Worm (Caenorhabditis elegans) whole organism, L4 larva: ENCODE results near the gene apa-2.

Experiments used
- F26F4.8 ChIP-seq: fragments of 200-800 bp; sonication (Bioruptor generic); conservative IDR thresholded peaks from 2 replicates; pipeline ENCODE4 v1.3.6; 2022; ENCODE audit warnings: missing genetic modification characterization, missing compliant biosample characterization
- F49E8.2 ChIP-seq: sonication (generic microtip); optimal IDR thresholded peaks from 2 replicates; lab custom pipeline; 2016; ENCODE audit warnings: missing compliant biosample characterization, mild to moderate bottlenecking, missing genetic modification characterization, borderline replicate concordance
- T20F7.1 ChIP-seq: fragments of 200-800 bp; sonication (Bioruptor generic); optimal IDR thresholded peaks from 2 replicates; lab custom pipeline; 2018; ENCODE audit warnings: mild to moderate bottlenecking, missing genetic modification characterization, missing compliant biosample characterization
- T26A8.4 ChIP-seq: fragments of 200-800 bp; sonication (Bioruptor generic); IDR thresholded peaks from 2 replicates; pipeline ENCODE4 v1.3.6; 2022; ENCODE audit warnings: missing genetic modification characterization, missing compliant biosample characterization
- Y75B8A.6 ChIP-seq: fragments of 200-800 bp; sonication (Bioruptor generic); IDR thresholded peaks from 2 replicates; pipeline ENCODE4 v1.3.6; 2022; ENCODE audit warnings: missing genetic modification reagents, missing genetic modification characterization, missing compliant biosample characterization
- ZK337.2 ChIP-seq: fragments of 200-800 bp; sonication (Bioruptor generic); IDR thresholded peaks from 2 replicates; pipeline ENCODE4 v1.3.6; 2022; ENCODE audit warnings: missing genetic modification reagents, missing genetic modification characterization, missing compliant biosample characterization
- aha-1 ChIP-seq: fragments of 150-350 bp; peaks from one replicate; lab custom pipeline; 2014; ENCODE audit warnings: missing biosample characterization, missing genetic modification characterization
- aly-2 ChIP-seq: sonication (generic microtip); optimal IDR thresholded peaks from 2 replicates; lab custom pipeline; 2018; ENCODE audit warnings: missing biosample characterization, missing genetic modification characterization
- arid-1 ChIP-seq: fragments of 200-800 bp; sonication (Bioruptor generic); conservative IDR thresholded peaks from 2 replicates; pipeline ENCODE4 v1.3.6; 2022; ENCODE audit warnings: missing genetic modification reagents, missing genetic modification characterization, missing compliant biosample characterization
- attf-4 ChIP-seq: sonication (generic microtip); optimal IDR thresholded peaks from 3 replicates; lab custom pipeline; 2017; ENCODE audit warnings: missing biosample characterization, missing genetic modification characterization
- ceh-44 ChIP-seq: fragments of 200-800 bp; sonication (Bioruptor generic); IDR thresholded peaks from 2 replicates; pipeline ENCODE4 v1.3.6; 2022; ENCODE audit warnings: missing genetic modification reagents, missing genetic modification characterization, missing compliant biosample characterization
- ceh-62 ChIP-seq: sonication (generic microtip); optimal IDR thresholded peaks from 2 replicates; lab custom pipeline; 2017; ENCODE audit warnings: missing biosample characterization, missing genetic modification characterization
- ces-1 ChIP-seq: fragments of 150-350 bp; sonication (generic microtip); optimal IDR thresholded peaks from 4 replicates; lab custom pipeline; 2014; ENCODE audit warnings: missing biosample characterization, missing genetic modification reagents, missing genetic modification characterization
- ctbp-1 ChIP-seq: fragments of 200-800 bp; sonication (Bioruptor generic); IDR thresholded peaks from 2 replicates; pipeline ENCODE4 v1.3.6; 2022; ENCODE audit warnings: missing genetic modification reagents, missing genetic modification characterization, missing compliant biosample characterization
- daf-12 ChIP-seq: fragments of 150-350 bp; optimal IDR thresholded peaks from 2 replicates; lab custom pipeline; 2014; ENCODE audit warnings: missing biosample characterization, missing genetic modification reagents, missing genetic modification characterization
- dmd-8 ChIP-seq: fragments of 200-800 bp; sonication (Bioruptor generic); IDR thresholded peaks from 2 replicates; pipeline ENCODE4 v1.3.6; 2022; ENCODE audit warnings: missing genetic modification characterization, missing compliant biosample characterization
- dpl-1 ChIP-seq: fragments of 150-350 bp; optimal IDR thresholded peaks from 2 replicates; lab custom pipeline; 2014; ENCODE audit warnings: missing biosample characterization, missing genetic modification reagents, missing genetic modification characterization
- fos-1 ChIP-seq: fragments of 150-350 bp; optimal IDR thresholded peaks from 2 replicates; lab custom pipeline; 2014; ENCODE audit warnings: missing biosample characterization, missing genetic modification characterization
- gei-8 ChIP-seq: fragments of 200-800 bp; sonication (Bioruptor generic); optimal IDR thresholded peaks from 2 replicates; lab custom pipeline; 2018; ENCODE audit warnings: mild to moderate bottlenecking, missing genetic modification characterization, missing compliant biosample characterization
- hlh-30 ChIP-seq: sonication (generic microtip); optimal IDR thresholded peaks from 2 replicates; lab custom pipeline; 2017; ENCODE audit warnings: antibody characterized with exemption, mild to moderate bottlenecking, missing genetic modification characterization, missing compliant biosample characterization; ENCODE audit not compliant: insufficient read depth
- lin-13 ChIP-seq: fragments of 150-350 bp; optimal IDR thresholded peaks from 2 replicates; lab custom pipeline; 2014; ENCODE audit warnings: missing biosample characterization, missing genetic modification reagents, missing genetic modification characterization
- lin-15B ChIP-seq: fragments of 150-350 bp; sonication (generic microtip); optimal IDR thresholded peaks from 3 replicates; lab custom pipeline; 2014; ENCODE audit warnings: missing biosample characterization, missing genetic modification characterization
- lin-29 ChIP-seq: fragments of 200-800 bp; sonication (Bioruptor generic); IDR thresholded peaks from 2 replicates; pipeline ENCODE4 v1.3.6; 2022; ENCODE audit warnings: missing genetic modification reagents, missing genetic modification characterization, missing compliant biosample characterization
- lin-39 ChIP-seq: fragments of 150-350 bp; optimal IDR thresholded peaks from 2 replicates; lab custom pipeline; 2014; ENCODE audit warnings: missing biosample characterization, missing genetic modification reagents, missing genetic modification characterization
- lir-3 ChIP-seq: sonication (generic microtip); optimal IDR thresholded peaks from 2 replicates; lab custom pipeline; 2016; ENCODE audit warnings: mild to moderate bottlenecking, missing genetic modification characterization, missing compliant biosample characterization
- madf-9 ChIP-seq: fragments of 200-800 bp; sonication (Bioruptor generic); conservative IDR thresholded peaks from 2 replicates; pipeline ENCODE4 v1.3.6; 2022; ENCODE audit warnings: missing genetic modification reagents, missing genetic modification characterization, missing compliant biosample characterization
- mdl-1 ChIP-seq, 2 experiments: fragments of 150-350 bp in 1 of 2; sonication (generic microtip) in 1 of 2; optimal IDR thresholded peaks; 2 replicates each; lab custom pipeline; 2014 to 2017; ENCODE audit warnings: missing biosample characterization in 2 of 2, missing genetic modification characterization in 2 of 2
- mdt-29 ChIP-seq: fragments of 200-800 bp; sonication (Bioruptor generic); IDR thresholded peaks from 2 replicates; pipeline ENCODE4 v1.3.6; 2022; ENCODE audit warnings: missing genetic modification reagents, missing genetic modification characterization, missing compliant biosample characterization
- mes-2 ChIP-seq: sonication (generic microtip); optimal IDR thresholded peaks from 2 replicates; lab custom pipeline; 2016; ENCODE audit warnings: missing genotype, mild to moderate bottlenecking, missing genetic modification characterization, missing compliant biosample characterization; ENCODE audit not compliant: poor library complexity, severe bottlenecking
- mxl-2 ChIP-seq: fragments of 200-800 bp; sonication (Bioruptor generic); conservative IDR thresholded peaks from 2 replicates; pipeline ENCODE4 v1.3.6; 2022; ENCODE audit warnings: missing genetic modification reagents, missing genetic modification characterization, missing compliant biosample characterization
- mxl-3 ChIP-seq: fragments of 200-800 bp; sonication (Bioruptor generic); optimal IDR thresholded peaks from 2 replicates; lab custom pipeline; 2018; ENCODE audit warnings: mild to moderate bottlenecking, missing genetic modification characterization, missing compliant biosample characterization
- nhr-111 ChIP-seq: fragments of 200-800 bp; sonication (Bioruptor generic); optimal IDR thresholded peaks from 2 replicates; lab custom pipeline; 2018; ENCODE audit warnings: mild to moderate bottlenecking, missing genetic modification characterization, missing compliant biosample characterization
- nhr-28 ChIP-seq: fragments of 150-350 bp; optimal IDR thresholded peaks from 2 replicates; lab custom pipeline; 2014; ENCODE audit warnings: missing biosample characterization, missing genetic modification characterization
- nhr-42 ChIP-seq: fragments of 200-800 bp; sonication (Bioruptor generic); IDR thresholded peaks from 2 replicates; pipeline ENCODE4 v1.3.6; 2022; ENCODE audit warnings: missing genetic modification characterization, missing compliant biosample characterization
- nhr-6 ChIP-seq: fragments of 150-350 bp; optimal IDR thresholded peaks from 2 replicates; lab custom pipeline; 2014; ENCODE audit warnings: missing biosample characterization, missing genetic modification characterization
- nhr-76 ChIP-seq: fragments of 150-350 bp; optimal IDR thresholded peaks from 2 replicates; lab custom pipeline; 2014; ENCODE audit warnings: missing biosample characterization, missing genetic modification characterization
- nhr-77 ChIP-seq: fragments of 150-350 bp; optimal IDR thresholded peaks from 2 replicates; lab custom pipeline; 2014; ENCODE audit warnings: missing biosample characterization, missing genetic modification characterization
- pha-4 ChIP-seq, 2 experiments: fragments of 150-350 bp in 1 of 2; fragments of 200-800 bp in 1 of 2; sonication (Bioruptor generic) in 1 of 2; IDR thresholded peaks in 1 of 2; optimal IDR thresholded peaks in 1 of 2; 2 replicates each; pipeline versions ENCODE4 v1.3.6 to Lab custom; 2014 to 2022; ENCODE audit warnings: missing genetic modification characterization in 2 of 2, missing genetic modification reagents in 2 of 2, missing biosample characterization in 1 of 2, missing compliant biosample characterization in 1 of 2
- pqm-1 ChIP-seq: sonication (generic microtip); optimal IDR thresholded peaks from 2 replicates; lab custom pipeline; 2017; ENCODE audit warnings: missing biosample characterization, missing genetic modification characterization
- rbr-2 ChIP-seq: sonication (generic microtip); optimal IDR thresholded peaks from 2 replicates; lab custom pipeline; 2016; ENCODE audit warnings: missing genotype, missing genetic modification characterization, missing compliant biosample characterization
- sdz-12 ChIP-seq: fragments of 200-800 bp; sonication (Bioruptor generic); optimal IDR thresholded peaks from 2 replicates; lab custom pipeline; 2018; ENCODE audit warnings: mild to moderate bottlenecking, missing genetic modification characterization, missing compliant biosample characterization
- snpc-1.2 ChIP-seq: fragments of 200-800 bp; sonication (Bioruptor generic); IDR thresholded peaks from 2 replicates; pipeline ENCODE4 v1.3.6; 2022; ENCODE audit warnings: missing genetic modification reagents, missing genetic modification characterization, missing compliant biosample characterization
- snpc-4 ChIP-seq: fragments of 150-350 bp; optimal IDR thresholded peaks from 2 replicates; lab custom pipeline; 2014; ENCODE audit warnings: missing biosample characterization, missing genetic modification characterization
- spr-3 ChIP-seq: fragments of 200-800 bp; sonication (Bioruptor generic); optimal IDR thresholded peaks from 2 replicates; lab custom pipeline; 2018; ENCODE audit warnings: mild to moderate bottlenecking, missing genetic modification characterization, missing compliant biosample characterization
- unc-130 ChIP-seq: sonication (generic microtip); optimal IDR thresholded peaks from 2 replicates; lab custom pipeline; 2016; ENCODE audit warnings: missing genetic modification reagents, missing genetic modification characterization, missing compliant biosample characterization
- unc-39 ChIP-seq: sonication (generic microtip); optimal IDR thresholded peaks from 2 replicates; lab custom pipeline; 2017; ENCODE audit warnings: missing biosample characterization, missing genetic modification characterization
- zag-1 ChIP-seq: fragments of 150-350 bp; optimal IDR thresholded peaks from 2 replicates; lab custom pipeline; 2014; ENCODE audit warnings: missing biosample characterization, missing genetic modification characterization
- zfp-2 ChIP-seq: sonication (generic microtip); optimal IDR thresholded peaks from 2 replicates; lab custom pipeline; 2016; ENCODE audit warnings: mild to moderate bottlenecking, missing genetic modification characterization, missing compliant biosample characterization
- zfp-3 ChIP-seq: fragments of 200-800 bp; sonication (Bioruptor generic); conservative IDR thresholded peaks from 2 replicates; pipeline ENCODE4 v1.3.6; 2022; ENCODE audit warnings: missing genetic modification reagents, missing genetic modification characterization, missing compliant biosample characterization
- zip-11 ChIP-seq: fragments of 200-800 bp; sonication (Bioruptor generic); IDR thresholded peaks from 2 replicates; pipeline ENCODE4 v1.3.6; 2022; ENCODE audit warnings: missing genetic modification characterization, missing compliant biosample characterization
- zip-2 ChIP-seq: fragments of 150-350 bp; optimal IDR thresholded peaks from 2 replicates; lab custom pipeline; 2014; ENCODE audit warnings: missing biosample characterization, missing genetic modification characterization
- ztf-11 ChIP-seq: fragments of 150-350 bp; optimal IDR thresholded peaks from 2 replicates; lab custom pipeline; 2014; ENCODE audit warnings: missing biosample characterization, missing genetic modification characterization

apa-2 gene

DNA sequence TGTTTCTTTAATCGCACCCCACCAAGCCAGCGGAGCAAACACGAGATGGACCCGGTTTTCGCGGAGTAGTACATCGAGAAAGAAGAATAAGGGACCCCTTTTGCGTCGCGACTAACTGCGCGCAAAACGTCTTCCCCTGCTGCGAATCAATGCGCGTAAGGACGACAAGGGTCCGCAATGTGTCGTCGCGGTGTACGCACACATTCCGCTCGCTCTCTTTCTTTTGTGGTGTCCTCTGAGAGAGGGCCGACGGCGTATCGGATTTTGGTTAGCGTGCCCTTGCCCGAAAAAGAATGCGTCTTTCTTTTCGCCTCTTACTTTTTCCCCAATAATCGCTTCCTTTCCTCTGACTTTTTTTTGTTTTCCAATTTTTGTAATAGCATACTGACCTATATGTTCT is 643 bp upstream of the apa-2 start (continued):
- no peak for TF ChIP-seq spr-3
- no peak for TF ChIP-seq aly-2
- no peak for TF ChIP-seq zfp-3 (GFP tag; lab: Robert Waterston, UW)
- peak; percentile 81 for TF ChIP-seq rbr-2 (tag; lab: Kevin White, UChicago)
- no peak for TF ChIP-seq pqm-1 (tag; lab: Kevin White, UChicago)
- peak; percentile 91 for TF ChIP-seq aha-1 (tag; lab: Kevin White, UChicago)
- 0 out of 2 replicates have a peak, but pooled peaks have one; percentile 37 for TF ChIP-seq arid-1 (GFP tag; lab: Robert Waterston, UW)
- peak; percentile 84 for TF ChIP-seq ctbp-1
- no peak for TF ChIP-seq madf-9
- no peak for TF ChIP-seq unc-39 (tag; lab: Kevin White, UChicago)
- TF ChIP-seq pha-4 (GFP tag; IDR thresholded peaks at IDR 0.05; lab: Robert Waterston, UW) = no peak
- no peak for TF ChIP-seq pha-4 (tag; optimal IDR thresholded peaks at IDR 0.05; lab: Kevin White, UChicago)
- no peak for TF ChIP-seq daf-12 (tag; lab: Kevin White, UChicago)
- TF ChIP-seq nhr-111 (GFP tag; lab: Kevin White, UChicago) = no peak
- no peak for TF ChIP-seq zfp-2 (tag; lab: Kevin White, UChicago)
- TF ChIP-seq lin-13 = no peak
- no peak for TF ChIP-seq nhr-76 (tag; lab: Kevin White, UChicago)
- peak; percentile 77; the same call in 1 of the 2 replicates for TF ChIP-seq nhr-42
- TF ChIP-seq zip-11 (GFP tag; lab: Robert Waterston, UW) = no peak
- peak in 1 of 2 experiments; percentile 79 for TF ChIP-seq mdl-1 (tag; optimal IDR thresholded peaks at IDR 0.05; lab: Kevin White, UChicago)
- no peak for TF ChIP-seq Y75B8A.6 (GFP tag; lab: Robert Waterston, UW)
- TF ChIP-seq ztf-11 (tag; lab: Kevin White, UChicago) = no peak
- peak; percentile 38 for TF ChIP-seq nhr-28 (tag; lab: Kevin White, UChicago)
- no peak for TF ChIP-seq F49E8.2 (tag; lab: Kevin White, UChicago)
- TF ChIP-seq gei-8 (GFP tag; lab: Kevin White, UChicago) = no peak
- TF ChIP-seq mxl-2 (GFP tag; lab: Robert Waterston, UW) = no peak
- no peak for TF ChIP-seq F26F4.8 (GFP tag; lab: Robert Waterston, UW)
- TF ChIP-seq T20F7.1 = no peak
- no peak for TF ChIP-seq mes-2 (tag; lab: Kevin White, UChicago)
- no peak for TF ChIP-seq nhr-6 (tag; lab: Kevin White, UChicago)
- TF ChIP-seq mxl-3 (GFP tag; lab: Kevin White, UChicago) = peak; percentile 67
- TF ChIP-seq nhr-77 (tag; lab: Kevin White, UChicago) = peak; percentile 20
- no peak for TF ChIP-seq attf-4 (tag; lab: Kevin White, UChicago)
- no peak for TF ChIP-seq lir-3 (tag; lab: Kevin White, UChicago)
- TF ChIP-seq T26A8.4 (GFP tag; lab: Robert Waterston, UW) = no peak
- no peak for TF ChIP-seq ces-1 (GFP tag; lab: Kevin White, UChicago)
- TF ChIP-seq zag-1 (tag; lab: Kevin White, UChicago) = no peak
- no peak for TF ChIP-seq lin-15B (tag; lab: Kevin White, UChicago)
- TF ChIP-seq zip-2 (tag; lab: Kevin White, UChicago) = no peak
- no peak for TF ChIP-seq dpl-1 (GFP tag; lab: Kevin White, UChicago)
- no peak for TF ChIP-seq lin-39 (tag; lab: Kevin White, UChicago)
- peak; percentile 77 for TF ChIP-seq hlh-30 (tag; lab: Kevin White, UChicago)
- TF ChIP-seq snpc-1.2 (GFP tag; lab: Robert Waterston, UW) = no peak
- no peak for TF ChIP-seq ZK337.2
- TF ChIP-seq snpc-4 (tag; lab: Kevin White, UChicago) = no peak
- no peak for TF ChIP-seq dmd-8 (GFP tag; lab: Robert Waterston, UW)
- no peak for TF ChIP-seq mdt-29
- TF ChIP-seq sdz-12 (GFP tag; lab: Kevin White, UChicago) = no peak
- TF ChIP-seq unc-130 (GFP tag; lab: Kevin White, UChicago) = no peak
- no peak for TF ChIP-seq ceh-44 (GFP tag; lab: Robert Waterston, UW)
- TF ChIP-seq ceh-62 = no peak
- no peak for TF ChIP-seq fos-1 (tag; lab: Kevin White, UChicago)
- TF ChIP-seq lin-29 (GFP tag; lab: Robert Waterston, UW) = no peak
